Worm (Caenorhabditis elegans): ENCODE data around the gene crn-3.

crn-3 gene

DNA sequence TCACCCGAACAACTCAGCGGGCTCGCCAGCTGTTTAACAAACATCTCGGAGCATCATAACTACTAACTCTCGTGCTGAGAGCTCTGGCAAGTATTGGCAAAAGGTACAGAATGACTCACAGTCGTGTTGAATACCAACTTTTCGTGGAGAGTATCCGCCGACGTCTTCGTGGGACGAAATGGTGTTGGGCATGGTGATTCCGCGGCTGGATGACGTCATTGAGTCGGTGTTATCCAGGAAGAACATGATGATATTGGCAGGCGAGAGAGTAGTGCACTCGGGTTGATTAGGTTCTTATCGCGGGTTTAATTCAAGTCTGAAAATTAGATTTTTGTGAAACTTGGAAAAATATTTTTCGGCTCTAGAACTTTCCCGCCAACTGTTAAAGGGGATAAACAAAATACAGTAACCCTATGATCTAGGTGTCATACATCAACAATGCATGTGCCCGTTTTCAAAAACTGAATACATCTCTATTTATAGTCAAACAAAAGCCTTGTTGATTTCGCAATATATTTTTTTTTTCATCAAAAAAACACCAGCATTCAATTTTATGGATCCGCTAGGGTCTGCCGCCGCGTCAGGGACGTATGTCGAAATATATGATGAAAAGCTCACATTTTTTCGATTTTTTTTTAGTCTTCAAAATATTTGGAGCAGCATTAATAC, 34.3 kb upstream of the crn-3 start (continued):
- TF ChIP-seq ZK337.2 (GFP tag; IDR thresholded peaks at IDR 0.05) (no peak), ceh-62 (tag; optimal IDR thresholded peaks at IDR 0.05) (no peak), egl-43 (GFP tag; IDR thresholded peaks at IDR 0.05) (0 out of 2 replicates have a peak, but pooled peaks have one; percentile 25), hlh-30 (tag; optimal IDR thresholded peaks at IDR 0.05; ENCODE audit: insufficient read depth) (no peak), ceh-82 (tag; optimal IDR thresholded peaks at IDR 0.05) (no peak), ctbp-1 (GFP tag; IDR thresholded peaks at IDR 0.05) (0 out of 2 replicates have a peak, but pooled peaks have one; percentile 7), nhr-28 (tag; optimal IDR thresholded peaks at IDR 0.05) (no peak), vab-7 (GFP tag; IDR thresholded peaks at IDR 0.05) (no peak), gei-8 (GFP tag; optimal IDR thresholded peaks at IDR 0.05) (no peak), attf-4 (tag; optimal IDR thresholded peaks at IDR 0.05) (no peak), zfp-2 (tag; optimal IDR thresholded peaks at IDR 0.05) (no peak), jun-1 (tag; optimal IDR thresholded peaks at IDR 0.05) (no peak), ceh-44 (GFP tag; IDR thresholded peaks at IDR 0.05) (no peak), F49E8.2 (tag; optimal IDR thresholded peaks at IDR 0.05; ENCODE audit: borderline replicate concordance) (no peak), fkh-10 (GFP tag; optimal IDR thresholded peaks at IDR 0.05) (no peak), rbr-2 (tag; optimal IDR thresholded peaks at IDR 0.05) (no peak), lin-38 (GFP tag; IDR thresholded peaks at IDR 0.05) (no peak), mxl-3 (GFP tag; optimal IDR thresholded peaks at IDR 0.05) (no peak), lir-3 (tag; optimal IDR thresholded peaks at IDR 0.05) (no peak), cey-2 (tag; optimal IDR thresholded peaks at IDR 0.05; ENCODE audit: borderline replicate concordance, insufficient read depth) (no peak), dpl-1 (GFP tag; optimal IDR thresholded peaks at IDR 0.05) (no peak), aly-2 (tag; optimal IDR thresholded peaks at IDR 0.05) (no peak), nhr-102 (tag; optimal IDR thresholded peaks at IDR 0.05) (no peak), aha-1 (tag) (peak; percentile 85), spr-3 (GFP tag; optimal IDR thresholded peaks at IDR 0.05) (no peak), unc-130 (GFP tag; optimal IDR thresholded peaks at IDR 0.05) (no peak), ztf-7 (tag; optimal IDR thresholded peaks at IDR 0.05) (no peak), unc-62 (GFP tag; optimal IDR thresholded peaks at IDR 0.05 in 1 of 2) (no peak), unc-62 (tag; optimal IDR thresholded peaks at IDR 0.05) (no peak), ces-1 (GFP tag; optimal IDR thresholded peaks at IDR 0.05) (no peak), lin-13 (GFP tag; optimal IDR thresholded peaks at IDR 0.05) (no peak), saeg-2 (GFP tag; IDR thresholded peaks at IDR 0.05) (no peak), duxl-1 (tag; optimal IDR thresholded peaks at IDR 0.05; ENCODE audit: poor library complexity) (no peak), nhr-42 (GFP tag; IDR thresholded peaks at IDR 0.05) (no peak), ceh-28 (tag; optimal IDR thresholded peaks at IDR 0.05) (no peak), arid-1 (GFP tag; conservative IDR thresholded peaks at IDR 0.05) (no peak), F10B5.3 (tag; optimal IDR thresholded peaks at IDR 0.05) (no peak), F26F4.8 (GFP tag; conservative IDR thresholded peaks at IDR 0.05) (no peak), T20F7.1 (GFP tag; optimal IDR thresholded peaks at IDR 0.05) (peak; percentile 32), daf-12 (tag; optimal IDR thresholded peaks at IDR 0.05) (no peak), fos-1 (tag; optimal IDR thresholded peaks at IDR 0.05) (no peak), zip-11 (GFP tag; IDR thresholded peaks at IDR 0.05) (no peak), spr-1 (tag; optimal IDR thresholded peaks at IDR 0.05) (no peak), lsy-2 (tag; optimal IDR thresholded peaks at IDR 0.05) (peak in 1 of 2 experiments; percentile 43), tag-97 (GFP tag; IDR thresholded peaks at IDR 0.05) (no peak), mxl-2 (GFP tag; conservative IDR thresholded peaks at IDR 0.05) (no peak), hmg-1.1 (GFP tag; IDR thresholded peaks at IDR 0.05) (no peak), daf-16 (GFP tag; optimal IDR thresholded peaks at IDR 0.05) (no peak), daf-16 (tag; optimal IDR thresholded peaks at IDR 0.05) (peak; percentile 12), sdz-12 (GFP tag; optimal IDR thresholded peaks at IDR 0.05) (no peak), lin-29 (GFP tag; IDR thresholded peaks at IDR 0.05) (no peak), lin-15B (tag; optimal IDR thresholded peaks at IDR 0.05) (no peak)

Measured in whole organism, L4 larva.